Worm (Caenorhabditis elegans): ENCODE measurements around the gene srt-35.

ce11 chrV:4295920-4296319 is 31.5 kb upstream of the srt-35 start, which contains the start of gene F47D2.11:
- no peak for TF ChIP-seq lsy-2 (tag; optimal IDR thresholded peaks at IDR 0.05)
- TF ChIP-seq unc-62 (GFP tag; optimal IDR thresholded peaks at IDR 0.05) = no peak
- no peak for TF ChIP-seq flh-1 (GFP tag; optimal IDR thresholded peaks at IDR 0.05)
- no peak for TF ChIP-seq nhr-2 (tag; optimal IDR thresholded peaks at IDR 0.05)
- no peak for TF ChIP-seq snpc-4 (tag; optimal IDR thresholded peaks at IDR 0.05)
- TF ChIP-seq ces-1 (GFP tag; optimal IDR thresholded peaks at IDR 0.05) = no peak
- no peak for TF ChIP-seq ceh-43 (GFP tag; optimal IDR thresholded peaks at IDR 0.05)
- TF ChIP-seq ceh-39 (tag; optimal IDR thresholded peaks at IDR 0.05) = no peak
- TF ChIP-seq lin-13 (tag; optimal IDR thresholded peaks at IDR 0.05) = no peak
- no peak for TF ChIP-seq nhr-12 (tag; optimal IDR thresholded peaks at IDR 0.05)
- TF ChIP-seq nhr-28 (tag; optimal IDR thresholded peaks at IDR 0.05) = no peak
- TF ChIP-seq pha-4 (tag; optimal IDR thresholded peaks at IDR 0.05) = no peak
- no peak for TF ChIP-seq ham-2 (GFP tag; optimal IDR thresholded peaks at IDR 0.05)
- TF ChIP-seq elt-1 (tag; optimal IDR thresholded peaks at IDR 0.05; ENCODE audit: borderline replicate concordance, insufficient read depth) = no peak
